Fruit fly (Drosophila melanogaster) whole organism, embryonic: ENCODE measurements around the gene CG14694.

ENCODE experiments used
- Atf-2 ChIP-seq: fragments of 200-800 bp; sonication (Bioruptor generic); optimal IDR thresholded peaks from 2 replicates; lab custom pipeline; 2016; ENCODE audit warnings: missing biosample characterization, missing genetic modification characterization
- BEAF-32 ChIP-seq: fragments of 200-800 bp; sonication (Bioruptor generic); optimal IDR thresholded peaks from 3 replicates; lab custom pipeline; 2017; ENCODE audit warnings: missing biosample characterization, missing genetic modification characterization, mild to moderate bottlenecking, moderate library complexity, missing genetic modification reagents
- CG10147 ChIP-seq: fragments of 200-800 bp; sonication (Bioruptor generic); optimal IDR thresholded peaks from 2 replicates; lab custom pipeline; 2019; ENCODE audit warnings: missing biosample characterization, mild to moderate bottlenecking, missing genetic modification characterization, moderate library complexity
- CG12104 ChIP-seq: fragments of 200-800 bp; sonication (Bioruptor generic); optimal IDR thresholded peaks from 3 replicates; lab custom pipeline; 2016; ENCODE audit warnings: missing biosample characterization, missing genetic modification characterization
- CG1602 ChIP-seq: fragments of 200-800 bp; sonication (Bioruptor generic); optimal IDR thresholded peaks from 3 replicates; lab custom pipeline; 2016; ENCODE audit warnings: missing biosample characterization, missing genetic modification characterization
- CG17359 ChIP-seq: fragments of 200-800 bp; sonication (Bioruptor generic); optimal IDR thresholded peaks from 3 replicates; lab custom pipeline; 2018; ENCODE audit warnings: missing biosample characterization, mild to moderate bottlenecking, missing genetic modification characterization, moderate library complexity
- CG2120 ChIP-seq: fragments of 200-800 bp; sonication (Bioruptor generic); optimal IDR thresholded peaks from 3 replicates; lab custom pipeline; 2016; ENCODE audit warnings: missing biosample characterization, missing genetic modification characterization
- CG2678 ChIP-seq: fragments of 200-800 bp; sonication (Bioruptor generic); optimal IDR thresholded peaks from 3 replicates; lab custom pipeline; 2019; ENCODE audit warnings: missing biosample characterization, mild to moderate bottlenecking, missing genetic modification characterization, moderate library complexity
- CG2712 ChIP-seq: fragments of 200-800 bp; optimal IDR thresholded peaks from 3 replicates; lab custom pipeline; 2019; ENCODE audit warnings: missing biosample characterization, mild to moderate bottlenecking, missing genetic modification characterization, moderate library complexity
- CG3163 ChIP-seq: fragments of 200-800 bp; sonication (Bioruptor generic); optimal IDR thresholded peaks from 3 replicates; lab custom pipeline; 2016; ENCODE audit warnings: missing biosample characterization, missing genetic modification characterization
- CG34422 ChIP-seq: fragments of 200-800 bp; sonication (Bioruptor generic); IDR thresholded peaks from 3 replicates; pipeline ENCODE4 v1.3.6; 2022; ENCODE audit warnings: missing biosample characterization, missing genetic modification characterization
- CG4730 ChIP-seq: fragments of 200-800 bp; sonication (Bioruptor generic); IDR thresholded peaks from 2 replicates; pipeline ENCODE4 v1.3.6; 2022; ENCODE audit warnings: missing biosample characterization, missing genetic modification characterization
- CG7271 ChIP-seq: fragments of 200-800 bp; sonication (Bioruptor generic); optimal IDR thresholded peaks from 2 replicates; lab custom pipeline; 2018; ENCODE audit warnings: missing biosample characterization, mild to moderate bottlenecking, missing genetic modification characterization, moderate library complexity
- CG7745 ChIP-seq: fragments of 200-800 bp; sonication (Bioruptor generic); optimal IDR thresholded peaks from 2 replicates; lab custom pipeline; 2018; ENCODE audit warnings: missing biosample characterization, mild to moderate bottlenecking, missing genetic modification characterization, moderate library complexity
- CG7928 ChIP-seq: fragments of 200-800 bp; sonication (Bioruptor generic); optimal IDR thresholded peaks from 2 replicates; lab custom pipeline; 2017; ENCODE audit warnings: missing biosample characterization, mild to moderate bottlenecking, missing genetic modification characterization
- CG7963 ChIP-seq: fragments of 200-800 bp; sonication (Bioruptor generic); IDR thresholded peaks from 3 replicates; pipeline ENCODE4 v1.3.6; 2022; ENCODE audit warnings: missing biosample characterization, missing genetic modification characterization; ENCODE audit not compliant: partially characterized antibody
- CG8924 ChIP-seq: fragments of 200-800 bp; optimal IDR thresholded peaks from 3 replicates; lab custom pipeline; 2019; ENCODE audit warnings: missing biosample characterization, mild to moderate bottlenecking, missing genetic modification characterization, moderate library complexity
- CG9609 ChIP-seq: fragments of 200-800 bp; sonication (Bioruptor generic); optimal IDR thresholded peaks from 3 replicates; lab custom pipeline; 2016; ENCODE audit warnings: missing biosample characterization, missing genetic modification characterization
- CG9817 ChIP-seq: fragments of 200-800 bp; sonication (Bioruptor generic); optimal IDR thresholded peaks from 2 replicates; lab custom pipeline; 2018; ENCODE audit warnings: missing biosample characterization, mild to moderate bottlenecking, missing genetic modification characterization, moderate library complexity
- CG9932 ChIP-seq: fragments of 200-800 bp; sonication (Bioruptor generic); IDR thresholded peaks from 2 replicates; pipeline ENCODE4 v1.3.6; 2022; ENCODE audit warnings: missing biosample characterization, missing genetic modification characterization
- CkIIα-i1 ChIP-seq: fragments of 200-800 bp; sonication (Bioruptor generic); IDR thresholded peaks from 2 replicates; pipeline ENCODE4 v1.3.6; 2022; ENCODE audit warnings: missing biosample characterization, missing genetic modification characterization
- CoRest ChIP-seq: fragments of 200-800 bp; sonication (Bioruptor generic); optimal IDR thresholded peaks from 3 replicates; lab custom pipeline; 2018; ENCODE audit warnings: missing biosample characterization, mild to moderate bottlenecking, missing genetic modification characterization, moderate library complexity
- Dek ChIP-seq: fragments of 200-800 bp; sonication (Bioruptor generic); optimal IDR thresholded peaks from 3 replicates; lab custom pipeline; 2019; ENCODE audit warnings: missing biosample characterization, mild to moderate bottlenecking, missing genetic modification characterization, moderate library complexity
- Dref ChIP-seq: fragments of 200-800 bp; sonication (Bioruptor generic); IDR thresholded peaks from 2 replicates; pipeline ENCODE4 v1.3.6; 2022; ENCODE audit warnings: missing biosample characterization, missing genetic modification characterization
- Elba2 ChIP-seq: fragments of 200-800 bp; sonication (Bioruptor generic); optimal IDR thresholded peaks from 3 replicates; lab custom pipeline; 2016; ENCODE audit warnings: missing biosample characterization, missing genetic modification characterization
- Hmr ChIP-seq: fragments of 200-800 bp; sonication (Bioruptor generic); optimal IDR thresholded peaks from 3 replicates; lab custom pipeline; 2017; ENCODE audit warnings: mild to moderate bottlenecking, missing biosample characterization, missing genetic modification reagents, missing genetic modification characterization
- Hr51 ChIP-seq, 2 experiments: fragments of 200-800 bp; sonication (Bioruptor generic); optimal IDR thresholded peaks; 2 replicates in 1 of 2; 3 replicates in 1 of 2; lab custom pipeline; 2016 to 2018; ENCODE audit warnings: missing biosample characterization in 2 of 2, missing genetic modification characterization in 2 of 2, mild to moderate bottlenecking in 1 of 2, moderate library complexity in 1 of 2
- MBD-R2 ChIP-seq: fragments of 200-800 bp; sonication (Bioruptor generic); IDR thresholded peaks from 2 replicates; pipeline ENCODE4 v1.3.6; 2022; ENCODE audit warnings: missing biosample characterization, missing genetic modification characterization
- Med ChIP-seq: fragments of 200-800 bp; sonication (Bioruptor generic); peaks from one replicate; lab custom pipeline; 2016; ENCODE audit warnings: missing biosample characterization, missing genetic modification characterization, mild to moderate bottlenecking, inconsistent platforms, moderate library complexity
- NFAT ChIP-seq: fragments of 200-800 bp; sonication (Bioruptor generic); IDR thresholded peaks from 2 replicates; pipeline ENCODE4 v1.3.6; 2022; ENCODE audit warnings: missing biosample characterization, missing genetic modification characterization
- Nf-YB ChIP-seq: fragments of 200-800 bp; sonication (Bioruptor generic); optimal IDR thresholded peaks from 3 replicates; lab custom pipeline; 2019; ENCODE audit warnings: missing biosample characterization, mild to moderate bottlenecking, missing genetic modification characterization, moderate library complexity
- Poxn ChIP-seq: fragments of 200-800 bp; sonication (Bioruptor generic); IDR thresholded peaks from 2 replicates; pipeline ENCODE4 v1.3.6; 2022; ENCODE audit warnings: missing biosample characterization, missing genetic modification characterization
- ac ChIP-seq: fragments of 200-800 bp; sonication (Bioruptor generic); optimal IDR thresholded peaks from 3 replicates; lab custom pipeline; 2017; ENCODE audit warnings: missing biosample characterization, mild to moderate bottlenecking, missing genetic modification characterization
- amos ChIP-seq: fragments of 200-800 bp; sonication (Bioruptor generic); IDR thresholded peaks from 2 replicates; pipeline ENCODE4 v1.3.6; 2022; ENCODE audit warnings: missing biosample characterization, missing genetic modification characterization; ENCODE audit not compliant: partially characterized antibody
- ara ChIP-seq: fragments of 200-800 bp; sonication (Bioruptor generic); IDR thresholded peaks from 2 replicates; pipeline ENCODE4 v1.3.6; 2022; ENCODE audit warnings: missing biosample characterization, missing genetic modification characterization
- bab2 ChIP-seq: fragments of 200-800 bp; sonication (Bioruptor generic); optimal IDR thresholded peaks from 2 replicates; lab custom pipeline; 2016; ENCODE audit warnings: missing biosample characterization, missing genetic modification characterization
- crc ChIP-seq: fragments of 200-800 bp; sonication (Bioruptor generic); optimal IDR thresholded peaks from 2 replicates; lab custom pipeline; 2016; ENCODE audit warnings: missing biosample characterization, missing genetic modification characterization
- gem ChIP-seq: fragments of 200-800 bp; sonication (Bioruptor generic); optimal IDR thresholded peaks from 2 replicates; lab custom pipeline; 2019; ENCODE audit warnings: missing biosample characterization, mild to moderate bottlenecking, missing genetic modification characterization, moderate library complexity
- ind ChIP-seq: fragments of 200-800 bp; sonication (Bioruptor generic); optimal IDR thresholded peaks from 3 replicates; lab custom pipeline; 2016; ENCODE audit warnings: missing biosample characterization, missing genetic modification characterization
- inv ChIP-seq: fragments of 200-800 bp; sonication (Bioruptor generic); IDR thresholded peaks from 2 replicates; pipeline ENCODE4 v1.3.6; 2022; ENCODE audit warnings: missing biosample characterization, missing genetic modification characterization; ENCODE audit not compliant: partially characterized antibody
- nerfin-1 ChIP-seq: fragments of 200-800 bp; sonication (Bioruptor generic); optimal IDR thresholded peaks from 3 replicates; lab custom pipeline; 2019; ENCODE audit warnings: missing biosample characterization, mild to moderate bottlenecking, missing genetic modification characterization, moderate library complexity
- p53 ChIP-seq: fragments of 200-800 bp; sonication (Bioruptor generic); optimal IDR thresholded peaks from 2 replicates; lab custom pipeline; 2016; ENCODE audit warnings: missing biosample characterization, missing genetic modification characterization
- sima ChIP-seq: fragments of 200-800 bp; sonication (Bioruptor generic); optimal IDR thresholded peaks from 2 replicates; lab custom pipeline; 2016; ENCODE audit warnings: missing biosample characterization, missing genetic modification characterization
- ssp ChIP-seq: fragments of 200-800 bp; sonication (Bioruptor generic); IDR thresholded peaks from 2 replicates; pipeline ENCODE4 v1.3.6; 2022; ENCODE audit warnings: missing biosample characterization, missing genetic modification characterization
- stc ChIP-seq: fragments of 200-800 bp; sonication (Bioruptor generic); IDR thresholded peaks from 2 replicates; pipeline ENCODE4 v1.3.6; 2022; ENCODE audit warnings: missing biosample characterization, missing genetic modification characterization
- tgo ChIP-seq: fragments of 200-800 bp; sonication (Bioruptor generic); IDR thresholded peaks from 3 replicates; pipeline ENCODE4 v1.3.6; 2022; ENCODE audit warnings: missing biosample characterization, missing genetic modification characterization
- tin ChIP-seq: fragments of 200-800 bp; sonication (Bioruptor generic); optimal IDR thresholded peaks from 3 replicates; lab custom pipeline; 2016; ENCODE audit warnings: missing biosample characterization, missing genetic modification characterization
- twi ChIP-seq: fragments of 200-800 bp; optimal IDR thresholded peaks from 2 replicates; lab custom pipeline; 2019; ENCODE audit warnings: missing biosample characterization, mild to moderate bottlenecking, missing genetic modification characterization, moderate library complexity
- unc-4 ChIP-seq: fragments of 200-800 bp; sonication (Bioruptor generic); IDR thresholded peaks from 2 replicates; pipeline ENCODE4 v1.3.6; 2022; ENCODE audit warnings: missing biosample characterization, missing genetic modification characterization; ENCODE audit not compliant: partially characterized antibody
- zfh2 ChIP-seq: fragments of 200-800 bp; sonication (Bioruptor generic); optimal IDR thresholded peaks from 2 replicates; lab custom pipeline; 2016; ENCODE audit warnings: missing biosample characterization, missing genetic modification characterization

CG14694 gene

DNA sequence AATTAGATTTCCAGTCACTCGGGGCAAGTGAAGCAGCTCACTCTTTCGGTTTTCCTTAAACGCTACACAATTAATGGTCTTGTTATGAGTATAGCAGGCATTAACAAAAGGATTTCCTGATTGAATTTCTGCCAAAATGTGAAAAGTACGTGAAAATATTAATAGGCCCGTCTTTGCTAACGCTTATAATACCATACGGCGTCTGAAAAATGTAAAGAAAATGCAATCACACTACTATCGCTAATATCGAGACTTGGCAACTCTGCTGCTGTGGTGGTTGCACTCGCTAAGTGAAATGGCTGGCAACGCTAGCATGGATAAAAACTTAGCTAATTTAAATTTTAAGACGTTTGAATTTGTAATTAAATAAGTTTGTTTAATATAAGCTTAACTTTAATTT lies 33.7 kb upstream of the CG14694 start, which contains the start of gene CG6621 (continued):
- TF ChIP-seq bab2 (GFP tag; lab: Kevin White, UChicago) (no peak), CkIIα-i1 (GFP tag; lab: Robert Waterston, UW) (no peak), Nf-YB (no peak), gem (tag; lab: Kevin White, UChicago) (no peak), twi (tag; lab: Kevin White, UChicago) (no peak), ind (GFP tag; lab: Kevin White, UChicago) (no peak), CG10147 (GFP tag; lab: Kevin White, UChicago) (peak; percentile 13), CG2120 (GFP tag; lab: Kevin White, UChicago) (peak; percentile 61), NFAT (GFP tag; lab: Robert Waterston, UW) (peak; percentile 5; the same call in 1 of the 2 replicates), unc-4 (peak; percentile 54), MBD-R2 (peak; percentile 95), Poxn (GFP tag; lab: Robert Waterston, UW) (no peak), Atf-2 (GFP tag; lab: Kevin White, UChicago) (no peak), CG2712 (tag; lab: Kevin White, UChicago) (peak; percentile 49), ara (GFP tag; lab: Robert Waterston, UW) (no peak), CG9609 (GFP tag; lab: Kevin White, UChicago) (peak; percentile 56), nerfin-1 (peak; percentile 2), CG17359 (tag; lab: Kevin White, UChicago) (no peak), CG7745 (tag; lab: Kevin White, UChicago) (no peak), inv (GFP tag; lab: Robert Waterston, UW) (peak; percentile 51; the same call in 1 of the 2 replicates), ssp (GFP tag; lab: Robert Waterston, UW) (0 out of 2 replicates have a peak, but pooled peaks have one; percentile 10), Hmr (peak; percentile 69), CG3163 (GFP tag; lab: Kevin White, UChicago) (peak; percentile 11), CG4730 (GFP tag; lab: Robert Waterston, UW) (no peak), Elba2 (peak; percentile 27), Dek (peak; percentile 36), CoRest (tag; lab: Kevin White, UChicago) (peak; percentile 58), Hr51 (GFP tag; optimal IDR thresholded peaks at IDR 0.05; lab: Kevin White, UChicago) (peak in 1 of 2 experiments; percentile 3), CG9817 (tag; lab: Kevin White, UChicago) (peak; percentile 31), ac (GFP tag; lab: Kevin White, UChicago) (no peak), stc (no peak), BEAF-32 (GFP tag; lab: Kevin White, UChicago) (peak; percentile 74), CG8924 (tag; lab: Kevin White, UChicago) (peak; percentile 20), CG12104 (GFP tag; lab: Kevin White, UChicago) (no peak), sima (no peak), Med (GFP tag; lab: Kevin White, UChicago) (peak; percentile 93), tin (no peak), CG34422 (GFP tag; lab: Robert Waterston, UW) (peak; percentile 43; the same call in 2 of the 3 replicates), Dref (peak; percentile 45), CG2678 (tag; lab: Kevin White, UChicago) (no peak), CG7271 (tag; lab: Kevin White, UChicago) (no peak), amos (GFP tag; lab: Robert Waterston, UW) (peak; percentile 73; the same call in 1 of the 2 replicates), CG9932 (GFP tag; lab: Robert Waterston, UW) (peak; percentile 48; the same call in 1 of the 2 replicates), CG7963 (0 out of 3 replicates have a peak, but pooled peaks have one; percentile 43), zfh2 (GFP tag; lab: Kevin White, UChicago) (peak; percentile 26), CG7928 (GFP tag; lab: Kevin White, UChicago) (peak; percentile 31), p53 (GFP tag; lab: Kevin White, UChicago) (peak; percentile 27), CG1602 (no peak), crc (GFP tag; lab: Kevin White, UChicago) (no peak), tgo (GFP tag; lab: Robert Waterston, UW) (no peak)
